Worm (Caenorhabditis elegans) whole organism, L4/young adult: ENCODE measurements around the gene F52E1.2.

Experiments
- W03F9.2 ChIP-seq: fragments of 150-350 bp; optimal IDR thresholded peaks from 2 replicates; lab custom pipeline; 2014; ENCODE audit warnings: missing biosample characterization, missing genetic modification characterization
- dao-5 ChIP-seq: sonication (generic microtip); optimal IDR thresholded peaks from 2 replicates; lab custom pipeline; 2016; ENCODE audit warnings: missing genotype, missing genetic modification characterization, moderate library complexity, missing compliant biosample characterization
- him-1 ChIP-seq: sonication (generic microtip); optimal IDR thresholded peaks from 2 replicates; lab custom pipeline; 2016; ENCODE audit warnings: missing genotype, missing genetic modification reagents, missing genetic modification characterization, missing compliant biosample characterization

- TF ChIP-seq dao-5 (tag; lab: Kevin White, UChicago) (no peak), W03F9.2 (tag; lab: Kevin White, UChicago) (no peak), him-1 (tag; lab: Kevin White, UChicago) (no peak)
Observed at ce11 chrV:8387056-8387455, 23.3 kb upstream of the F52E1.2 start, which contains the start of gene gcy-7.
